Fruit fly (Drosophila melanogaster) whole organism, embryonic: ENCODE results near the gene Nph.

Experiments used
- C15 ChIP-seq: fragments of 200-800 bp; sonication (Bioruptor generic); IDR thresholded peaks from 3 replicates; pipeline ENCODE4 v1.3.6; 2022; ENCODE audit warnings: missing biosample characterization, missing genetic modification characterization
- CG1024 ChIP-seq: fragments of 200-800 bp; sonication (Bioruptor generic); IDR thresholded peaks from 2 replicates; pipeline ENCODE4 v1.3.6; 2022; ENCODE audit warnings: missing biosample characterization, missing genetic modification characterization
- CG10267 ChIP-seq: fragments of 200-800 bp; sonication (Bioruptor generic); optimal IDR thresholded peaks from 2 replicates; lab custom pipeline; 2018; ENCODE audit warnings: missing biosample characterization, mild to moderate bottlenecking, missing genetic modification characterization, moderate library complexity
- CG10366 ChIP-seq: fragments of 200-800 bp; sonication (Bioruptor generic); IDR thresholded peaks from 2 replicates; pipeline ENCODE4 v1.3.6; 2022; ENCODE audit warnings: missing biosample characterization, missing genetic modification characterization
- CG11085 ChIP-seq: fragments of 200-800 bp; sonication (Bioruptor generic); IDR thresholded peaks from 2 replicates; pipeline ENCODE4 v1.3.6; 2022; ENCODE audit warnings: missing biosample characterization, missing genetic modification characterization
- CG11723 ChIP-seq: fragments of 200-800 bp; sonication (Bioruptor generic); optimal IDR thresholded peaks from 2 replicates; lab custom pipeline; 2017; ENCODE audit warnings: missing biosample characterization, mild to moderate bottlenecking, missing genetic modification characterization
- CG13775 ChIP-seq: fragments of 200-800 bp; sonication (Bioruptor generic); optimal IDR thresholded peaks from 3 replicates; lab custom pipeline; 2017; ENCODE audit warnings: missing biosample characterization, mild to moderate bottlenecking, missing genetic modification characterization
- CG14441 ChIP-seq: fragments of 200-800 bp; sonication (Bioruptor generic); IDR thresholded peaks from 2 replicates; pipeline ENCODE4 v1.3.6; 2022; ENCODE audit warnings: missing biosample characterization, missing genetic modification characterization
- CG1603 ChIP-seq: fragments of 200-800 bp; sonication (Bioruptor generic); optimal IDR thresholded peaks from 2 replicates; lab custom pipeline; 2019; ENCODE audit warnings: missing biosample characterization, mild to moderate bottlenecking, missing genetic modification characterization, moderate library complexity
- CG18764 ChIP-seq: fragments of 200-800 bp; sonication (Bioruptor generic); optimal IDR thresholded peaks from 3 replicates; lab custom pipeline; 2016; ENCODE audit warnings: missing biosample characterization, missing genetic modification characterization
- CG31224 ChIP-seq: fragments of 200-800 bp; sonication (Bioruptor generic); IDR thresholded peaks from 2 replicates; pipeline ENCODE4 v1.3.6; 2022; ENCODE audit warnings: missing biosample characterization, missing genetic modification characterization
- CG4328 ChIP-seq: fragments of 200-800 bp; sonication (Bioruptor generic); optimal IDR thresholded peaks from 3 replicates; lab custom pipeline; 2017; ENCODE audit warnings: missing biosample characterization, missing genetic modification reagents, missing genetic modification characterization
- CG43689 ChIP-seq: fragments of 200-800 bp; sonication (Bioruptor generic); IDR thresholded peaks from 2 replicates; pipeline ENCODE4 v1.3.6; 2022; ENCODE audit warnings: missing biosample characterization, missing genetic modification characterization
- CG4707 ChIP-seq: fragments of 200-800 bp; sonication (Bioruptor generic); optimal IDR thresholded peaks from 2 replicates; lab custom pipeline; 2018; ENCODE audit warnings: missing biosample characterization, mild to moderate bottlenecking, missing genetic modification characterization, moderate library complexity
- CG5245 ChIP-seq: fragments of 200-800 bp; sonication (Bioruptor generic); optimal IDR thresholded peaks from 3 replicates; lab custom pipeline; 2016; ENCODE audit warnings: missing biosample characterization, missing genetic modification characterization
- CG6272 ChIP-seq: fragments of 200-800 bp; sonication (Bioruptor generic); IDR thresholded peaks from 2 replicates; pipeline ENCODE4 v1.3.6; 2022; ENCODE audit warnings: missing biosample characterization, missing genetic modification characterization
- CG6791 ChIP-seq: fragments of 200-800 bp; sonication (Bioruptor generic); IDR thresholded peaks from 3 replicates; pipeline ENCODE4 v1.3.6; 2022; ENCODE audit warnings: missing biosample characterization, missing genetic modification characterization; ENCODE audit not compliant: partially characterized antibody
- CG7839 ChIP-seq: fragments of 200-800 bp; sonication (Bioruptor generic); optimal IDR thresholded peaks from 3 replicates; lab custom pipeline; 2018; ENCODE audit warnings: missing biosample characterization, mild to moderate bottlenecking, missing genetic modification characterization, moderate library complexity
- CG7987 ChIP-seq: fragments of 200-800 bp; sonication (Bioruptor generic); optimal IDR thresholded peaks from 2 replicates; lab custom pipeline; 2018; ENCODE audit warnings: missing biosample characterization, mild to moderate bottlenecking, missing genetic modification characterization, moderate library complexity
- CG8478 ChIP-seq: fragments of >200 bp; optimal IDR thresholded peaks from 2 replicates; lab custom pipeline; 2018
- CG9876 ChIP-seq: fragments of 200-800 bp; sonication (Bioruptor generic); optimal IDR thresholded peaks from 2 replicates; lab custom pipeline; 2016; ENCODE audit warnings: missing biosample characterization, missing genetic modification characterization
- CoRest ChIP-seq: fragments of 200-800 bp; sonication (Bioruptor generic); optimal IDR thresholded peaks from 3 replicates; lab custom pipeline; 2018; ENCODE audit warnings: missing biosample characterization, mild to moderate bottlenecking, missing genetic modification characterization, moderate library complexity
- Ets97D ChIP-seq: fragments of 200-800 bp; sonication (Bioruptor generic); optimal IDR thresholded peaks from 3 replicates; lab custom pipeline; 2016; ENCODE audit warnings: missing biosample characterization, missing genetic modification characterization
- Hmx ChIP-seq: fragments of 200-800 bp; sonication (Bioruptor generic); optimal IDR thresholded peaks from 2 replicates; lab custom pipeline; 2016; ENCODE audit warnings: missing biosample characterization, missing genetic modification characterization
- Hr51 ChIP-seq, 2 experiments: fragments of 200-800 bp; sonication (Bioruptor generic); optimal IDR thresholded peaks; 2 replicates in 1 of 2; 3 replicates in 1 of 2; lab custom pipeline; 2016 to 2018; ENCODE audit warnings: missing biosample characterization in 2 of 2, missing genetic modification characterization in 2 of 2, mild to moderate bottlenecking in 1 of 2, moderate library complexity in 1 of 2
- Hr78 ChIP-seq, 2 experiments: fragments of 200-800 bp in 1 of 2; fragments of >200 bp in 1 of 2; sonication (Bioruptor generic) in 1 of 2; optimal IDR thresholded peaks; 2 replicates each; lab custom pipeline; 2017 to 2019; ENCODE audit warnings: missing biosample characterization in 2 of 2, missing genetic modification characterization in 2 of 2, mild to moderate bottlenecking in 1 of 2, moderate library complexity in 1 of 2
- Lhr ChIP-seq: fragments of 200-800 bp; sonication (Bioruptor generic); optimal IDR thresholded peaks from 3 replicates; lab custom pipeline; 2017; ENCODE audit warnings: mild to moderate bottlenecking, missing biosample characterization, missing genetic modification reagents, missing genetic modification characterization
- Mad ChIP-seq: fragments of 200-800 bp; sonication (Bioruptor generic); optimal IDR thresholded peaks from 2 replicates; lab custom pipeline; 2016; ENCODE audit warnings: missing biosample characterization, missing genetic modification characterization
- Meics ChIP-seq: fragments of 200-800 bp; sonication (Bioruptor generic); optimal IDR thresholded peaks from 2 replicates; lab custom pipeline; 2017; ENCODE audit warnings: missing biosample characterization, mild to moderate bottlenecking, missing genetic modification characterization
- NC2α ChIP-seq: fragments of 200-800 bp; sonication (Bioruptor generic); optimal IDR thresholded peaks from 2 replicates; lab custom pipeline; 2016; ENCODE audit warnings: missing biosample characterization, missing genetic modification characterization
- Oli ChIP-seq: fragments of 200-800 bp; sonication (Bioruptor generic); optimal IDR thresholded peaks from 2 replicates; lab custom pipeline; 2018; ENCODE audit warnings: missing biosample characterization, mild to moderate bottlenecking, missing genetic modification characterization, moderate library complexity
- PHDP ChIP-seq: fragments of 200-800 bp; sonication (Bioruptor generic); optimal IDR thresholded peaks from 3 replicates; lab custom pipeline; 2018; ENCODE audit warnings: missing biosample characterization, mild to moderate bottlenecking, missing genetic modification characterization, moderate library complexity
- Side ChIP-seq: fragments of 200-800 bp; sonication (Bioruptor generic); optimal IDR thresholded peaks from 2 replicates; lab custom pipeline; 2016; ENCODE audit warnings: missing biosample characterization, missing genetic modification characterization
- Sry-δ ChIP-seq: fragments of 200-800 bp; sonication (Bioruptor generic); optimal IDR thresholded peaks from 2 replicates; lab custom pipeline; 2016; ENCODE audit warnings: missing biosample characterization, missing genetic modification characterization
- YL-1 ChIP-seq: fragments of 200-800 bp; sonication (Bioruptor generic); optimal IDR thresholded peaks from 3 replicates; lab custom pipeline; 2017; ENCODE audit warnings: missing biosample characterization, mild to moderate bottlenecking, missing genetic modification characterization
- cg ChIP-seq: fragments of 200-800 bp; sonication (Bioruptor generic); optimal IDR thresholded peaks from 3 replicates; lab custom pipeline; 2019; ENCODE audit warnings: missing biosample characterization, mild to moderate bottlenecking, missing genetic modification characterization, moderate library complexity
- ci ChIP-seq: fragments of 200-800 bp; sonication (Bioruptor generic); IDR thresholded peaks from 3 replicates; pipeline ENCODE4 v1.3.6; 2022; ENCODE audit warnings: missing biosample characterization, missing genetic modification characterization
- cwo ChIP-seq: fragments of 200-800 bp; sonication (Bioruptor generic); optimal IDR thresholded peaks from 3 replicates; lab custom pipeline; 2017; ENCODE audit warnings: missing biosample characterization, missing genetic modification characterization, mild to moderate bottlenecking, moderate library complexity, missing genetic modification reagents
- esg ChIP-seq: fragments of 200-800 bp; sonication (Bioruptor generic); conservative IDR thresholded peaks from 2 replicates; pipeline ENCODE4 v1.3.6; 2022; ENCODE audit warnings: missing biosample characterization, missing genetic modification characterization
- fd96Cb ChIP-seq: fragments of 200-800 bp; sonication (Bioruptor generic); optimal IDR thresholded peaks from 2 replicates; lab custom pipeline; 2018; ENCODE audit warnings: missing biosample characterization, mild to moderate bottlenecking, missing genetic modification characterization, moderate library complexity
- hbn ChIP-seq: fragments of 200-800 bp; sonication (Bioruptor generic); IDR thresholded peaks from 2 replicates; pipeline ENCODE4 v1.3.6; 2022; ENCODE audit warnings: missing biosample characterization, missing genetic modification characterization; ENCODE audit not compliant: partially characterized antibody
- lola ChIP-seq, 3 experiments: fragments of >200 bp in 2 of 3; fragments of 200-800 bp in 1 of 3; sonication (Bioruptor generic) in 1 of 3; optimal IDR thresholded peaks; 2 replicates each; lab custom pipeline; 2017 to 2019; ENCODE audit warnings: missing biosample characterization in 3 of 3, missing genetic modification characterization in 3 of 3, mild to moderate bottlenecking in 1 of 3, moderate library complexity in 1 of 3
- nerfin-2 ChIP-seq: fragments of 200-800 bp; sonication (Bioruptor generic); IDR thresholded peaks from 2 replicates; pipeline ENCODE4 v1.3.6; 2022; ENCODE audit warnings: missing biosample characterization, missing genetic modification characterization; ENCODE audit not compliant: partially characterized antibody
- odd ChIP-seq: fragments of 200-800 bp; sonication (Bioruptor generic); optimal IDR thresholded peaks from 2 replicates; lab custom pipeline; 2017; ENCODE audit warnings: missing biosample characterization, mild to moderate bottlenecking, missing genetic modification characterization
- pho ChIP-seq: fragments of 200-800 bp; sonication (Bioruptor generic); optimal IDR thresholded peaks from 2 replicates; lab custom pipeline; 2016; ENCODE audit warnings: missing biosample characterization, missing genetic modification characterization
- pum ChIP-seq: fragments of 200-800 bp; sonication (Bioruptor generic); optimal IDR thresholded peaks from 2 replicates; lab custom pipeline; 2016; ENCODE audit warnings: missing biosample characterization, missing genetic modification characterization
- pzg ChIP-seq: fragments of 200-800 bp; sonication (Bioruptor generic); optimal IDR thresholded peaks from 3 replicates; lab custom pipeline; 2018; ENCODE audit warnings: missing biosample characterization, mild to moderate bottlenecking, missing genetic modification characterization, moderate library complexity
- slou ChIP-seq: fragments of 200-800 bp; sonication (Bioruptor generic); optimal IDR thresholded peaks from 3 replicates; lab custom pipeline; 2016; ENCODE audit warnings: missing biosample characterization, missing genetic modification characterization
- stwl ChIP-seq: fragments of 200-800 bp; sonication (Bioruptor generic); optimal IDR thresholded peaks from 3 replicates; lab custom pipeline; 2018; ENCODE audit warnings: missing biosample characterization, mild to moderate bottlenecking, missing genetic modification characterization, moderate library complexity
- zf30C ChIP-seq: fragments of 200-800 bp; sonication (Bioruptor generic); optimal IDR thresholded peaks from 3 replicates; lab custom pipeline; 2018; ENCODE audit warnings: missing biosample characterization, mild to moderate bottlenecking, missing genetic modification characterization

The Nph gene

dm6 chr3R:30014977-30015514, 10.4 kb upstream of the Nph start, which contains the start of gene CG7920 (continued):
- TF ChIP-seq CG4328 = no peak
- no peak for TF ChIP-seq cg (GFP tag; lab: Kevin White, UChicago)
- peak; percentile 2 for TF ChIP-seq cwo (GFP tag; lab: Kevin White, UChicago)
- TF ChIP-seq CG11085 (GFP tag; lab: Robert Waterston, UW) = no peak
- TF ChIP-seq CG1603 (tag; lab: Kevin White, UChicago) = peak; percentile 63
- no peak for TF ChIP-seq CG11723 (GFP tag; lab: Kevin White, UChicago)
- TF ChIP-seq pho (GFP tag; lab: Kevin White, UChicago) = peak; percentile 46
- TF ChIP-seq CG7839 (tag; lab: Kevin White, UChicago) = no peak
- TF ChIP-seq ci (GFP tag; lab: Robert Waterston, UW) = peak; percentile 48; the same call in 2 of the 3 replicates
- no peak for TF ChIP-seq CG6272 (GFP tag; lab: Robert Waterston, UW)
- TF ChIP-seq Hr78 (GFP tag; optimal IDR thresholded peaks at IDR 0.05; lab: Kevin White, UChicago) = no peak
- no peak for TF ChIP-seq CG4707 (GFP tag; lab: Kevin White, UChicago)
- peak; percentile 98 for TF ChIP-seq CG10267 (tag; lab: Kevin White, UChicago)
- no peak for TF ChIP-seq CG13775 (GFP tag; lab: Kevin White, UChicago)
- no peak for TF ChIP-seq esg (GFP tag; lab: Robert Waterston, UW)
- TF ChIP-seq stwl (tag; lab: Kevin White, UChicago) = peak; percentile 44
- TF ChIP-seq CG1024 = no peak
- no peak for TF ChIP-seq Hmx (GFP tag; lab: Kevin White, UChicago)
- no peak for TF ChIP-seq CG31224 (GFP tag; lab: Robert Waterston, UW)
- no peak for TF ChIP-seq CG8478
- TF ChIP-seq CG6791 = peak; percentile 73
- no peak for TF ChIP-seq lola (GFP tag; optimal IDR thresholded peaks at IDR 0.05; lab: Kevin White, UChicago)
- TF ChIP-seq CG5245 = no peak
- no peak for TF ChIP-seq NC2α
- peak; percentile 74 for TF ChIP-seq Sry-δ (GFP tag; lab: Kevin White, UChicago)
- no peak for TF ChIP-seq zf30C
- TF ChIP-seq pum = no peak
- peak; percentile 30 for TF ChIP-seq Lhr (GFP tag; lab: Kevin White, UChicago)
- peak; percentile 86 for TF ChIP-seq pzg (GFP tag; lab: Kevin White, UChicago)
- peak; percentile 14 for TF ChIP-seq Meics (GFP tag; lab: Kevin White, UChicago)
- no peak for TF ChIP-seq Side (GFP tag; lab: Kevin White, UChicago)
- TF ChIP-seq C15 (GFP tag; lab: Robert Waterston, UW) = no peak
- TF ChIP-seq CG9876 (GFP tag; lab: Kevin White, UChicago) = no peak
- peak; percentile 54; the same call in 1 of the 2 replicates for TF ChIP-seq hbn
- no peak for TF ChIP-seq CG43689
- TF ChIP-seq odd (GFP tag; lab: Kevin White, UChicago) = peak; percentile 37
- no peak for TF ChIP-seq Hr51 (GFP tag; optimal IDR thresholded peaks at IDR 0.05; lab: Kevin White, UChicago)
- peak; percentile 55 for TF ChIP-seq YL-1
- no peak for TF ChIP-seq CG10366 (GFP tag; lab: Robert Waterston, UW)
- no peak for TF ChIP-seq CG18764 (GFP tag; lab: Kevin White, UChicago)
- TF ChIP-seq CoRest (tag; lab: Kevin White, UChicago) = peak; percentile 34
- TF ChIP-seq Oli (tag; lab: Kevin White, UChicago) = no peak
- TF ChIP-seq slou (GFP tag; lab: Kevin White, UChicago) = no peak
- peak; percentile 0 for TF ChIP-seq CG7987
- TF ChIP-seq CG14441 = no peak
- peak; percentile 55 for TF ChIP-seq nerfin-2 (GFP tag; lab: Robert Waterston, UW)
- TF ChIP-seq fd96Cb (tag; lab: Kevin White, UChicago) = no peak
- TF ChIP-seq PHDP (tag; lab: Kevin White, UChicago) = peak; percentile 6
- TF ChIP-seq Mad = no peak
- TF ChIP-seq Ets97D (GFP tag; lab: Kevin White, UChicago) = no peak
